Worm (Caenorhabditis elegans) whole organism, L4 larva: ENCODE data around the gene gfat-1.

ENCODE experiments used
- F44E2.7 ChIP-seq: fragments of 200-800 bp; sonication (Bioruptor generic); IDR thresholded peaks from 2 replicates; pipeline ENCODE4 v2.1.2; 2022; ENCODE audit warnings: missing genetic modification characterization, missing compliant biosample characterization
- R02D3.7 ChIP-seq: fragments of 150-350 bp; sonication (generic microtip); optimal IDR thresholded peaks from 3 replicates; lab custom pipeline; 2014; ENCODE audit warnings: missing biosample characterization, missing genetic modification characterization
- T20F7.1 ChIP-seq: fragments of 200-800 bp; sonication (Bioruptor generic); optimal IDR thresholded peaks from 2 replicates; lab custom pipeline; 2018; ENCODE audit warnings: mild to moderate bottlenecking, missing genetic modification characterization, missing compliant biosample characterization
- T26A8.4 ChIP-seq: fragments of 200-800 bp; sonication (Bioruptor generic); IDR thresholded peaks from 2 replicates; pipeline ENCODE4 v1.3.6; 2022; ENCODE audit warnings: missing genetic modification characterization, missing compliant biosample characterization
- Y105C5A.15 ChIP-seq: fragments of 200-800 bp; sonication (Bioruptor generic); IDR thresholded peaks from 2 replicates; pipeline ENCODE4 v1.3.6; 2022; ENCODE audit warnings: missing genetic modification characterization, missing compliant biosample characterization
- Y5F2A.4 ChIP-seq: fragments of 200-800 bp; sonication (Bioruptor generic); optimal IDR thresholded peaks from 2 replicates; lab custom pipeline; 2018; ENCODE audit warnings: mild to moderate bottlenecking, missing genetic modification characterization, missing compliant biosample characterization
- Y75B8A.6 ChIP-seq: fragments of 200-800 bp; sonication (Bioruptor generic); IDR thresholded peaks from 2 replicates; pipeline ENCODE4 v1.3.6; 2022; ENCODE audit warnings: missing genetic modification reagents, missing genetic modification characterization, missing compliant biosample characterization
- ZK337.2 ChIP-seq: fragments of 200-800 bp; sonication (Bioruptor generic); IDR thresholded peaks from 2 replicates; pipeline ENCODE4 v1.3.6; 2022; ENCODE audit warnings: missing genetic modification reagents, missing genetic modification characterization, missing compliant biosample characterization
- ZK546.5 ChIP-seq, 2 experiments: sonication (generic microtip); optimal IDR thresholded peaks; 2 replicates each; lab custom pipeline; 2017; ENCODE audit warnings: missing biosample characterization in 2 of 2, missing genetic modification characterization in 2 of 2
- aha-1 ChIP-seq: fragments of 150-350 bp; peaks from one replicate; lab custom pipeline; 2014; ENCODE audit warnings: missing biosample characterization, missing genetic modification characterization
- aly-2 ChIP-seq: sonication (generic microtip); optimal IDR thresholded peaks from 2 replicates; lab custom pipeline; 2018; ENCODE audit warnings: missing biosample characterization, missing genetic modification characterization
- arid-1 ChIP-seq: fragments of 200-800 bp; sonication (Bioruptor generic); conservative IDR thresholded peaks from 2 replicates; pipeline ENCODE4 v1.3.6; 2022; ENCODE audit warnings: missing genetic modification reagents, missing genetic modification characterization, missing compliant biosample characterization
- ceh-20 ChIP-seq: fragments of 200-800 bp; sonication (Bioruptor generic); IDR thresholded peaks from 2 replicates; pipeline ENCODE4 v1.3.6; 2022; ENCODE audit warnings: missing genetic modification reagents, missing genetic modification characterization, missing compliant biosample characterization
- ceh-32 ChIP-seq: sonication (generic microtip); optimal IDR thresholded peaks from 2 replicates; lab custom pipeline; 2016; ENCODE audit warnings: mild to moderate bottlenecking, missing genetic modification characterization, missing compliant biosample characterization; ENCODE audit not compliant: poor library complexity
- ceh-62 ChIP-seq: sonication (generic microtip); optimal IDR thresholded peaks from 2 replicates; lab custom pipeline; 2017; ENCODE audit warnings: missing biosample characterization, missing genetic modification characterization
- ces-1 ChIP-seq: fragments of 150-350 bp; sonication (generic microtip); optimal IDR thresholded peaks from 4 replicates; lab custom pipeline; 2014; ENCODE audit warnings: missing biosample characterization, missing genetic modification reagents, missing genetic modification characterization
- dmd-8 ChIP-seq: fragments of 200-800 bp; sonication (Bioruptor generic); IDR thresholded peaks from 2 replicates; pipeline ENCODE4 v1.3.6; 2022; ENCODE audit warnings: missing genetic modification characterization, missing compliant biosample characterization
- dmd-9 ChIP-seq: fragments of 200-800 bp; sonication (Bioruptor generic); IDR thresholded peaks from 2 replicates; pipeline ENCODE4 v1.3.6; 2022; ENCODE audit warnings: missing genetic modification reagents, missing genetic modification characterization, missing compliant biosample characterization
- dpl-1 ChIP-seq: fragments of 150-350 bp; optimal IDR thresholded peaks from 2 replicates; lab custom pipeline; 2014; ENCODE audit warnings: missing biosample characterization, missing genetic modification reagents, missing genetic modification characterization
- duxl-1 ChIP-seq: sonication (generic microtip); optimal IDR thresholded peaks from 2 replicates; lab custom pipeline; 2016; ENCODE audit warnings: mild to moderate bottlenecking, missing genetic modification characterization, moderate library complexity, missing compliant biosample characterization; ENCODE audit not compliant: poor library complexity
- dve-1 ChIP-seq: sonication (generic microtip); optimal IDR thresholded peaks from 2 replicates; lab custom pipeline; 2017; ENCODE audit warnings: antibody characterized with exemption, mild to moderate bottlenecking, missing genetic modification characterization, missing compliant biosample characterization; ENCODE audit not compliant: insufficient read depth
- egl-27 ChIP-seq: sonication (generic microtip); optimal IDR thresholded peaks from 3 replicates; lab custom pipeline; 2017; ENCODE audit warnings: missing biosample characterization, missing genetic modification reagents, missing genetic modification characterization
- egl-43 ChIP-seq: fragments of 200-800 bp; sonication (Bioruptor generic); IDR thresholded peaks from 2 replicates; pipeline ENCODE4 v1.3.6; 2022; ENCODE audit warnings: missing genetic modification reagents, missing genetic modification characterization, missing compliant biosample characterization
- hlh-11 ChIP-seq: fragments of 200-800 bp; sonication (Bioruptor generic); optimal IDR thresholded peaks from 2 replicates; lab custom pipeline; 2018; ENCODE audit warnings: mild to moderate bottlenecking, missing genetic modification characterization, missing compliant biosample characterization
- hmg-1.1 ChIP-seq: fragments of 200-800 bp; sonication (Bioruptor generic); IDR thresholded peaks from 2 replicates; pipeline ENCODE4 v1.3.6; 2022; ENCODE audit warnings: missing genetic modification reagents, missing genetic modification characterization, missing compliant biosample characterization
- lim-7 ChIP-seq: fragments of 200-800 bp; sonication (Bioruptor generic); IDR thresholded peaks from 2 replicates; pipeline ENCODE4 v1.3.6; 2022; ENCODE audit warnings: missing genetic modification characterization, missing compliant biosample characterization
- lin-1 ChIP-seq: fragments of 200-800 bp; sonication (Bioruptor generic); IDR thresholded peaks from 2 replicates; pipeline ENCODE4 v1.3.6; 2022; ENCODE audit warnings: missing genetic modification reagents, missing genetic modification characterization, missing compliant biosample characterization
- lin-15B ChIP-seq: fragments of 150-350 bp; sonication (generic microtip); optimal IDR thresholded peaks from 3 replicates; lab custom pipeline; 2014; ENCODE audit warnings: missing biosample characterization, missing genetic modification characterization
- lin-29 ChIP-seq: fragments of 200-800 bp; sonication (Bioruptor generic); IDR thresholded peaks from 2 replicates; pipeline ENCODE4 v1.3.6; 2022; ENCODE audit warnings: missing genetic modification reagents, missing genetic modification characterization, missing compliant biosample characterization
- lin-39 ChIP-seq: fragments of 150-350 bp; optimal IDR thresholded peaks from 2 replicates; lab custom pipeline; 2014; ENCODE audit warnings: missing biosample characterization, missing genetic modification reagents, missing genetic modification characterization
- lsy-2 ChIP-seq, 2 experiments: fragments of 150-350 bp in 1 of 2; sonication (generic microtip) in 1 of 2; optimal IDR thresholded peaks; 2 replicates each; lab custom pipeline; 2014 to 2017; ENCODE audit warnings: missing biosample characterization in 2 of 2, missing genetic modification characterization in 2 of 2
- madf-5 ChIP-seq, 2 experiments: fragments of 200-800 bp; sonication (Bioruptor generic); IDR thresholded peaks; 2 replicates each; pipeline ENCODE4 v1.3.6; 2022; ENCODE audit warnings: missing compliant biosample characterization in 2 of 2, missing genetic modification characterization in 2 of 2
- mdt-29 ChIP-seq: fragments of 200-800 bp; sonication (Bioruptor generic); IDR thresholded peaks from 2 replicates; pipeline ENCODE4 v1.3.6; 2022; ENCODE audit warnings: missing genetic modification reagents, missing genetic modification characterization, missing compliant biosample characterization
- mxl-2 ChIP-seq: fragments of 200-800 bp; sonication (Bioruptor generic); conservative IDR thresholded peaks from 2 replicates; pipeline ENCODE4 v1.3.6; 2022; ENCODE audit warnings: missing genetic modification reagents, missing genetic modification characterization, missing compliant biosample characterization
- mxl-3 ChIP-seq: fragments of 200-800 bp; sonication (Bioruptor generic); optimal IDR thresholded peaks from 2 replicates; lab custom pipeline; 2018; ENCODE audit warnings: mild to moderate bottlenecking, missing genetic modification characterization, missing compliant biosample characterization
- nhr-102 ChIP-seq: sonication (generic microtip); optimal IDR thresholded peaks from 2 replicates; lab custom pipeline; 2016; ENCODE audit warnings: mild to moderate bottlenecking, missing genetic modification characterization, moderate library complexity, missing compliant biosample characterization
- nhr-25 ChIP-seq: sonication (generic microtip); optimal IDR thresholded peaks from 2 replicates; lab custom pipeline; 2017; ENCODE audit warnings: missing genetic modification characterization, mild to moderate bottlenecking, missing compliant biosample characterization, antibody characterized with exemption, moderate library complexity, borderline replicate concordance; ENCODE audit not compliant: insufficient read depth
- nhr-28 ChIP-seq: fragments of 150-350 bp; optimal IDR thresholded peaks from 2 replicates; lab custom pipeline; 2014; ENCODE audit warnings: missing biosample characterization, missing genetic modification characterization
- nhr-48 ChIP-seq: sonication (generic microtip); optimal IDR thresholded peaks from 2 replicates; lab custom pipeline; 2016; ENCODE audit warnings: mild to moderate bottlenecking, missing genetic modification characterization, missing compliant biosample characterization
- nhr-76 ChIP-seq: fragments of 150-350 bp; optimal IDR thresholded peaks from 2 replicates; lab custom pipeline; 2014; ENCODE audit warnings: missing biosample characterization, missing genetic modification characterization
- nhr-77 ChIP-seq: fragments of 150-350 bp; optimal IDR thresholded peaks from 2 replicates; lab custom pipeline; 2014; ENCODE audit warnings: missing biosample characterization, missing genetic modification characterization
- pha-4 ChIP-seq, 2 experiments: fragments of 150-350 bp in 1 of 2; fragments of 200-800 bp in 1 of 2; sonication (Bioruptor generic) in 1 of 2; IDR thresholded peaks in 1 of 2; optimal IDR thresholded peaks in 1 of 2; 2 replicates each; pipeline versions ENCODE4 v1.3.6 to Lab custom; 2014 to 2022; ENCODE audit warnings: missing genetic modification characterization in 2 of 2, missing genetic modification reagents in 2 of 2, missing biosample characterization in 1 of 2, missing compliant biosample characterization in 1 of 2
- php-3 ChIP-seq: fragments of 200-800 bp; sonication (Bioruptor generic); IDR thresholded peaks from 2 replicates; pipeline ENCODE4 v1.3.6; 2022; ENCODE audit warnings: missing genetic modification reagents, missing genetic modification characterization, missing compliant biosample characterization
- rbr-2 ChIP-seq: sonication (generic microtip); optimal IDR thresholded peaks from 2 replicates; lab custom pipeline; 2016; ENCODE audit warnings: missing genotype, missing genetic modification characterization, missing compliant biosample characterization
- saeg-2 ChIP-seq: fragments of 200-800 bp; sonication (Bioruptor generic); IDR thresholded peaks from 2 replicates; pipeline ENCODE4 v1.3.6; 2022; ENCODE audit warnings: missing genetic modification reagents, missing genetic modification characterization, missing compliant biosample characterization
- snpc-1.2 ChIP-seq: fragments of 200-800 bp; sonication (Bioruptor generic); IDR thresholded peaks from 2 replicates; pipeline ENCODE4 v1.3.6; 2022; ENCODE audit warnings: missing genetic modification reagents, missing genetic modification characterization, missing compliant biosample characterization
- snpc-4 ChIP-seq: fragments of 150-350 bp; optimal IDR thresholded peaks from 2 replicates; lab custom pipeline; 2014; ENCODE audit warnings: missing biosample characterization, missing genetic modification characterization
- spr-3 ChIP-seq: fragments of 200-800 bp; sonication (Bioruptor generic); optimal IDR thresholded peaks from 2 replicates; lab custom pipeline; 2018; ENCODE audit warnings: mild to moderate bottlenecking, missing genetic modification characterization, missing compliant biosample characterization
- unc-39 ChIP-seq: sonication (generic microtip); optimal IDR thresholded peaks from 2 replicates; lab custom pipeline; 2017; ENCODE audit warnings: missing biosample characterization, missing genetic modification characterization
- zag-1 ChIP-seq: fragments of 150-350 bp; optimal IDR thresholded peaks from 2 replicates; lab custom pipeline; 2014; ENCODE audit warnings: missing biosample characterization, missing genetic modification characterization
- zfp-2 ChIP-seq: sonication (generic microtip); optimal IDR thresholded peaks from 2 replicates; lab custom pipeline; 2016; ENCODE audit warnings: mild to moderate bottlenecking, missing genetic modification characterization, missing compliant biosample characterization
- ztf-7 ChIP-seq: fragments of 150-350 bp; optimal IDR thresholded peaks from 2 replicates; lab custom pipeline; 2014; ENCODE audit warnings: missing biosample characterization, missing genetic modification characterization

Gene gfat-1

DNA sequence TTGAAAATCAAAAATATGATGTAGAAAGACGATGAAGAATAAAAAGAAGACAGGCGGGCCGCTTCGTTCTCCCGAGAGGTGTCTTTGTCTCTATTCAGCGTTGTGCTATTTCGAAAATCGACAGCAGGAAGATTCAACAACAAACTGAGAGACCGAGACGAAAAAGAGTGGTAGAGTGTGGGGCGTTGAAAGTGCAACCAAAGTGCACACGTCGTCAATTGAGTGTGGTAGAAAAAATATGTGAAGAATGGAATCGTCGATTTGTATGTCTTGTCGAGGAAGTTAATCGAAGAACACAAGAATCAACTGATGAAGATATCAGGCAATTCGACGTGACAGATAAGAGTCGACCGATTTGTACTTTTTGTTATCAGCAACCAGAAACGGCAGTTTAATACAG is 24.0 kb upstream of the gfat-1 start (continued):
- TF ChIP-seq lsy-2 (tag; optimal IDR thresholded peaks at IDR 0.05; lab: Kevin White, UChicago) (peak; percentile 48 to 64), nhr-25 (tag; lab: Kevin White, UChicago) (peak; percentile 40), ZK337.2 (GFP tag; lab: Robert Waterston, UW) (no peak), nhr-76 (tag; lab: Kevin White, UChicago) (no peak), egl-27 (tag; lab: Kevin White, UChicago) (no peak), unc-39 (no peak), nhr-77 (peak; percentile 45), T20F7.1 (no peak), php-3 (GFP tag; lab: Robert Waterston, UW) (no peak), mxl-2 (GFP tag; lab: Robert Waterston, UW) (no peak), saeg-2 (no peak), nhr-28 (tag; lab: Kevin White, UChicago) (peak; percentile 94), dmd-8 (GFP tag; lab: Robert Waterston, UW) (no peak), hlh-11 (tag; lab: Kevin White, UChicago) (peak; percentile 71), hmg-1.1 (GFP tag; lab: Robert Waterston, UW) (no peak), dmd-9 (no peak), madf-5 (GFP tag; IDR thresholded peaks at IDR 0.05; lab: Robert Waterston, UW) (no peak), aly-2 (no peak), ceh-32 (tag; lab: Kevin White, UChicago) (no peak), zfp-2 (tag; lab: Kevin White, UChicago) (no peak), nhr-102 (tag; lab: Kevin White, UChicago) (no peak), arid-1 (GFP tag; lab: Robert Waterston, UW) (no peak), ztf-7 (no peak), ces-1 (GFP tag; lab: Kevin White, UChicago) (no peak), dpl-1 (GFP tag; lab: Kevin White, UChicago) (peak; percentile 29), T26A8.4 (GFP tag; lab: Robert Waterston, UW) (no peak), R02D3.7 (tag; lab: Kevin White, UChicago) (no peak), lin-39 (tag; lab: Kevin White, UChicago) (no peak), nhr-48 (peak; percentile 82), ZK546.5 (tag; optimal IDR thresholded peaks at IDR 0.05; lab: Kevin White, UChicago) (no peak), F44E2.7 (GFP tag; lab: Robert Waterston, UW) (no peak), Y75B8A.6 (GFP tag; lab: Robert Waterston, UW) (no peak), snpc-4 (tag; lab: Kevin White, UChicago) (no peak), rbr-2 (tag; lab: Kevin White, UChicago) (no peak), mdt-29 (GFP tag; lab: Robert Waterston, UW) (no peak), lin-15B (tag; lab: Kevin White, UChicago) (no peak), pha-4 (GFP tag; IDR thresholded peaks at IDR 0.05; lab: Robert Waterston, UW) (no peak), pha-4 (tag; optimal IDR thresholded peaks at IDR 0.05; lab: Kevin White, UChicago) (peak; percentile 57), aha-1 (tag; lab: Kevin White, UChicago) (no peak), lim-7 (GFP tag; lab: Robert Waterston, UW) (no peak), spr-3 (GFP tag; lab: Kevin White, UChicago) (no peak), lin-1 (GFP tag; lab: Robert Waterston, UW) (peak; percentile 18; the same call in 1 of the 2 replicates), snpc-1.2 (GFP tag; lab: Robert Waterston, UW) (no peak), zag-1 (tag; lab: Kevin White, UChicago) (no peak), ceh-62 (no peak), lin-29 (GFP tag; lab: Robert Waterston, UW) (no peak), duxl-1 (tag; lab: Kevin White, UChicago) (no peak), Y5F2A.4 (no peak), ceh-20 (GFP tag; lab: Robert Waterston, UW) (no peak), mxl-3 (GFP tag; lab: Kevin White, UChicago) (peak; percentile 29), Y105C5A.15 (GFP tag; lab: Robert Waterston, UW) (no peak), dve-1 (peak; percentile 68), egl-43 (GFP tag; lab: Robert Waterston, UW) (no peak)
